Worm (Caenorhabditis elegans): Measurements from ENCODE around the gene lin-24.

lin-24 gene

DNA sequence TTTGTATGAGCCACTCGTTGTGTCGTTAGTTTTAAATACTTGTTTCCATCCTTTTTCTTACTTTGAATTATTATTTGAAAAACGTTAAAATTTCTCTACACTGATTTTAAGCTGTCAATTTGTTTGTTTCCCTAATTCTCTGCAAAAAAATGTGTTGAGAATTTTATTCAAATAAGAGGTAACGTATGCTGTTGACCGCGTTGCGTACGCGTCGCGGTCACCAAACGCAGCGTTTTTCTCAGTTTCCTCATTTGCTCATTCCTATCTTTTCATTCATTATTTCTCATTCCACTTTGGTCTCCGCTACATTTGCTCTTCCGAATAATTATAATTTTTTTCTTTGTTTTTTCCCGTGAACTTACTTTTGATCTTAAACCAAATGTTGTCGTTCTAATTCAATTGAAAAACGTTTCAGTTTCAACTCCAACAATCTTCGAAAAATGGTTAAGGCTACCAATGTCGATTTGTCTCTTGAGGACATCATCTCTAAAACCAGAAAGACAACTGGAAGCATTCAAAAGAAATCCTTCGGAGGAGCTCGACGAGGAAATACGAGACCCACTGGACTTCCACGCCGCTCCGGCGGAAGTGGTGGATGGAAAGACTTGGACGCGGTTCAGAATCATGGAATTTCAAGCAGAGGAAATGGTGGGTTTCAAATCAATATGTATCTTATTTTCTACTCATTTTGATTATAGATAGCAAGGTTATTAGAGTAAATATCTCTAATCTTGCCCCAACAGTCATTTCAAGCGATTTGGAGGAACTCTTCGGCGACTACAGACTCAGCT, 6.2 kb upstream of the lin-24 start, which contains the start of gene aly-3:
Gene aly-3 (plus strand): TSS at position 409 of the 791 bp plus-strand sequence.
- TF ChIP-seq cebp-1 (GFP tag; IDR thresholded peaks at IDR 0.05), result no peak
- TF ChIP-seq cebp-1 (tag; optimal IDR thresholded peaks at IDR 0.05), result peak; percentile 8
- no peak for TF ChIP-seq egrh-3 (GFP tag; IDR thresholded peaks at IDR 0.05)
- TF ChIP-seq madf-3 (GFP tag; IDR thresholded peaks at IDR 0.05), result peak; percentile 89
- peak; percentile 6 for TF ChIP-seq nhr-80 (tag; optimal IDR thresholded peaks at IDR 0.05)
- TF ChIP-seq ama-1 (optimal IDR thresholded peaks at IDR 0.05), result no peak
- TF ChIP-seq ama-1 (GFP tag; optimal IDR thresholded peaks at IDR 0.05), result peak in 1 of 2 experiments; percentile 15

DNA sequence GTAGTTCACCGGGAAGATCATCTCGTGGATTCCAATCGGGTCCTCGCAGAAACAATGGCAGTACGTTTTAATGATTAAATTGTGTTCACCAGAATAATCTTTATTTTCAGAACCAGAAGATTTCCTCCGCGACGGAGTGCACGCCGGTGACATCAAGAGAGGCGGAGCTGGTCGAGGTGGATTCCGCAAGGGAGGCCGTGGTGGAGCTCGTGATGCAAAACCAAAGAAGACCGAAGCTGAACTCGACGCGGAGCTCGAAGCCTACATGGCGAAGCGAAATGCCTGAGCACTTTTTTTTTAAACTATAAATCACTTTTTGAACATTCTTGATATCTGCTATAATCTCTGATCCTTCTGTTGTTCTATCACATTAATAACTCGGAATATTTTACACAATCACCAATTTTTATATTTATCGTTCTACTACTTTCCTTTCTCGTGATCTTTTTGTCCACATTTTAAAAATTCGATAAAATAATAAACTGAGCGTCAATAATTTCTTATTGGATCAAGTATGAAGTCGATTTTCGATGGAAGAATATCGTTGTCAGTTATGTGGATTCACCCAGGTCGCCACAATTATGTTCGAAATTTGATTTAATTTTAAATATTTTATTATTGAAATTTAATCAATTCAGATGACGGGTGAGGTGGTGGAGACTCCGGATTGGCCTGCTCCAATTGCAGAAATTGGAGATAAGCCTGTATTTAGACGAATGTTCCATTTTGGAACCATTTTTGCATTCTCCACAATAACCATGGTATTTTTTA, 4.8 kb upstream of the lin-24 start, which contains the start of gene dhhc-6:
Gene dhhc-6 (plus strand): TSS at position 639 of the 771 bp plus-strand sequence.
- no peak for TF ChIP-seq dpl-1 (GFP tag; optimal IDR thresholded peaks at IDR 0.05)
- peak; percentile 58; the same call in 1 of the 2 replicates for TF ChIP-seq Y95B8A.8 (GFP tag; IDR thresholded peaks at IDR 0.05)
- TF ChIP-seq egl-18 (GFP tag; IDR thresholded peaks at IDR 0.05), result no peak
- 0 out of 2 replicates have a peak, but pooled peaks have one; percentile 27 for TF ChIP-seq ekl-4 (GFP tag; IDR thresholded peaks at IDR 0.05)
- TF ChIP-seq madf-6 (GFP tag; IDR thresholded peaks at IDR 0.05), result peak; percentile 19; the same call in 1 of the 2 replicates
- TF ChIP-seq repo-1 (tag; optimal IDR thresholded peaks at IDR 0.05), result no peak
- TF ChIP-seq snpc-4 (GFP tag; optimal IDR thresholded peaks at IDR 0.05), result no peak
- peak in 1 of 4 experiments; percentile 19 for TF ChIP-seq snpc-4 (tag; optimal IDR thresholded peaks at IDR 0.05)
- TF ChIP-seq T26A5.8 (tag; optimal IDR thresholded peaks at IDR 0.05), result no peak
- 0 out of 2 replicates have a peak, but pooled peaks have one; percentile 30 for TF ChIP-seq hsf-1 (GFP tag; IDR thresholded peaks at IDR 0.05)
- no peak for TF ChIP-seq K12H6.12 (tag; optimal IDR thresholded peaks at IDR 0.05)
- 0 out of 2 replicates have a peak, but pooled peaks have one; percentile 43 for TF ChIP-seq attf-6 (GFP tag; IDR thresholded peaks at IDR 0.05)
- TF ChIP-seq ceh-100 (GFP tag; IDR thresholded peaks at IDR 0.05), result no peak
- peak; percentile 56; the same call in 1 of the 2 replicates for TF ChIP-seq egrh-3 (GFP tag; IDR thresholded peaks at IDR 0.05)
- TF ChIP-seq Y53G8AR.9 (GFP tag; conservative IDR thresholded peaks at IDR 0.05), result 0 out of 2 replicates have a peak, but pooled peaks have one; percentile 18
- peak; percentile 70 for TF ChIP-seq zfh-2 (GFP tag; conservative IDR thresholded peaks at IDR 0.05)
- no peak for TF ChIP-seq cebp-1 (GFP tag; IDR thresholded peaks at IDR 0.05)
- TF ChIP-seq cebp-1 (tag; optimal IDR thresholded peaks at IDR 0.05), result peak; percentile 6
- no peak for TF ChIP-seq ama-1 (optimal IDR thresholded peaks at IDR 0.05)
- TF ChIP-seq ama-1 (GFP tag; optimal IDR thresholded peaks at IDR 0.05), result peak in 1 of 2 experiments; percentile 40
- TF ChIP-seq ztf-25 (GFP tag; IDR thresholded peaks at IDR 0.05), result no peak
- TF ChIP-seq madf-3 (GFP tag; IDR thresholded peaks at IDR 0.05), result peak; percentile 84
- no peak for TF ChIP-seq unc-130 (GFP tag; optimal IDR thresholded peaks at IDR 0.05)
- TF ChIP-seq ceh-79 (tag; optimal IDR thresholded peaks at IDR 0.05), result no peak
- no peak; the same call in 1 of the 2 replicates for TF ChIP-seq hmg-1.2 (GFP tag; IDR thresholded peaks at IDR 0.05)
- TF ChIP-seq nhr-80 (tag; optimal IDR thresholded peaks at IDR 0.05), result no peak
- TF ChIP-seq hrde-1 (tag; optimal IDR thresholded peaks at IDR 0.05; ENCODE audit: borderline replicate concordance), result peak; percentile 40
- no peak for TF ChIP-seq nhr-27 (tag; optimal IDR thresholded peaks at IDR 0.05)
- TF ChIP-seq athp-1 (tag; optimal IDR thresholded peaks at IDR 0.05), result peak; percentile 5

DNA sequence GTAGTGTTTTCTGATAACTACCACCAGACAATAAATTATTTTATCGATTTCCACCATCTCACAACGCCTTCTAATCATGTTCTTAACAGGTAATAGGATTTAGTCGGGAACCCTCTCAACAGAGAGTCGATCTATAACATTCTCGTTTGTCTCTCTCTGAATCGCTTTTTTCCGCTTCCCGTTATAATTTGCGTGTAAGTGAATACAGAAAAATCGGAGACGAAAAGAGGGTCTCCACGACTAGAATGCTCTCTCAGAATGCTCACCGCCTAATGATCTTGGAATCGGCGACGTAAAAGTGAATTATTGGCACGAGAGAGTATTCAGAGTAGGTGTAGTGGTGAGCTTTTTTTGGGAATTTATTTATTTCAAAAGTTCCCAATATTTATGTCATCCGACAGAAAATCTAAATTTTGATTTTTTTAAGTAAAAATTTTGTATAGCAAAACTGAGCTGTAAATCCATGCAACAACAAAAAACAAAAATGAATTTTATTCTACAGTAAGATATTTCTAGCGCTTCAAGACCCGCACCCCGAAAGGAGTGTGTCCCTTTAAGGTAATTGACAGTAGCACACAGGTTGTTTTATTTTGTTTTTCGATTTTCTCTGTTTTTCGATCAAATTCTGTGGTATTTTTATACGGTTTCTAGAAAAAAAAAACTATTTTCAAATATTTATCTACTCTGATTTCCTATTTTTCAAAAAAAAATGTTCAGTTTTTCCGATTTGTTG, 2.4 kb upstream of the lin-24 start:
- TF ChIP-seq lin-40 (tag; optimal IDR thresholded peaks at IDR 0.05), result no peak
- TF ChIP-seq gei-17 (GFP tag; optimal IDR thresholded peaks at IDR 0.05), result no peak
- TF ChIP-seq ZK185.1 (tag; optimal IDR thresholded peaks at IDR 0.05; ENCODE audit: poor library complexity, severe bottlenecking), result no peak
- TF ChIP-seq attf-3 (GFP tag; conservative IDR thresholded peaks at IDR 0.05), result no peak
- TF ChIP-seq K11D2.4 (GFP tag; IDR thresholded peaks at IDR 0.05), result no peak
- TF ChIP-seq mel-28 (tag; optimal IDR thresholded peaks at IDR 0.05; ENCODE audit: borderline replicate concordance), result no peak
- peak; percentile 18 for TF ChIP-seq F49E8.2 (tag; optimal IDR thresholded peaks at IDR 0.05; ENCODE audit: insufficient read depth)
- TF ChIP-seq cebp-1 (GFP tag; IDR thresholded peaks at IDR 0.05), result no peak
- TF ChIP-seq cebp-1 (tag; optimal IDR thresholded peaks at IDR 0.05), result no peak
- TF ChIP-seq D2030.7 (GFP tag; IDR thresholded peaks at IDR 0.05), result peak; percentile 33; the same call in 1 of the 2 replicates
- TF ChIP-seq B0019.2 (GFP tag; conservative IDR thresholded peaks at IDR 0.05), result no peak
- no peak for TF ChIP-seq hsf-1 (GFP tag; IDR thresholded peaks at IDR 0.05)
- TF ChIP-seq dox-1 (GFP tag; IDR thresholded peaks at IDR 0.05), result no peak
- no peak for TF ChIP-seq ets-4 (GFP tag; optimal IDR thresholded peaks at IDR 0.05)
- TF ChIP-seq somi-1 (GFP tag; optimal IDR thresholded peaks at IDR 0.05), result no peak

Measured in whole organism, young adult.